Worm (Caenorhabditis elegans) whole organism, L1 larva: ENCODE measurements around the gene F54E12.2.

Experiments used
- C16A3.4 ChIP-seq: fragments of 150-350 bp; optimal IDR thresholded peaks from 2 replicates; lab custom pipeline; 2014; ENCODE audit warnings: missing biosample characterization, missing genetic modification characterization
- aha-1 ChIP-seq: fragments of 150-350 bp; optimal IDR thresholded peaks from 2 replicates; lab custom pipeline; 2014; ENCODE audit warnings: missing biosample characterization, missing genetic modification characterization
- alr-1 ChIP-seq: fragments of 200-800 bp; sonication (Bioruptor generic); optimal IDR thresholded peaks from 2 replicates; lab custom pipeline; 2018; ENCODE audit warnings: borderline replicate concordance, mild to moderate bottlenecking, missing genetic modification characterization, missing compliant biosample characterization
- ama-1 ChIP-seq: fragments of 150-350 bp; optimal IDR thresholded peaks from 2 replicates; lab custom pipeline; 2014
- blmp-1 ChIP-seq: fragments of 150-350 bp; optimal IDR thresholded peaks from 2 replicates; lab custom pipeline; 2014; ENCODE audit warnings: missing biosample characterization, missing genetic modification characterization
- ceh-8 ChIP-seq: fragments of 200-800 bp; sonication (Bioruptor generic); optimal IDR thresholded peaks from 2 replicates; lab custom pipeline; 2018; ENCODE audit warnings: mild to moderate bottlenecking, missing genetic modification characterization, moderate library complexity, missing compliant biosample characterization
- ceh-82 ChIP-seq, 3 experiments: fragments of 150-350 bp in 1 of 3; sonication (generic microtip) in 2 of 3; optimal IDR thresholded peaks; 2 replicates each; lab custom pipeline; 2014 to 2017; ENCODE audit warnings: missing biosample characterization in 3 of 3, missing genetic modification characterization in 3 of 3
- ceh-88 ChIP-seq: fragments of 200-800 bp; sonication (Bioruptor generic); IDR thresholded peaks from 2 replicates; pipeline ENCODE4 v1.3.6; 2022; ENCODE audit warnings: missing genetic modification characterization, missing compliant biosample characterization
- ceh-90 ChIP-seq: sonication (generic microtip); optimal IDR thresholded peaks from 2 replicates; lab custom pipeline; 2016; ENCODE audit warnings: missing genetic modification characterization, missing compliant biosample characterization
- efl-1 ChIP-seq, 4 experiments: fragments of 150-350 bp; optimal IDR thresholded peaks in 3 of 4; peaks in 1 of 4; 1 replicate in 1 of 4; 2 replicates in 3 of 4; lab custom pipeline; 2014; ENCODE audit warnings: missing biosample characterization in 2 of 4, missing genetic modification characterization in 2 of 4, missing genetic modification reagents in 2 of 4
- egl-13 ChIP-seq: sonication (generic microtip); optimal IDR thresholded peaks from 2 replicates; lab custom pipeline; 2016; ENCODE audit warnings: missing genotype, missing genetic modification reagents, missing genetic modification characterization, missing compliant biosample characterization
- egl-27 ChIP-seq, 2 experiments: fragments of 150-350 bp in 1 of 2; sonication (generic microtip); optimal IDR thresholded peaks; 3 replicates each; lab custom pipeline; 2017 to 2018; ENCODE audit warnings: missing biosample characterization in 2 of 2, missing genetic modification characterization in 2 of 2, missing genetic modification reagents in 2 of 2
- elt-2 ChIP-seq: sonication (generic microtip); optimal IDR thresholded peaks from 2 replicates; lab custom pipeline; 2016; ENCODE audit warnings: missing genetic modification characterization, mild to moderate bottlenecking, inconsistent platforms, missing compliant biosample characterization, missing genetic modification reagents
- ets-5 ChIP-seq: fragments of 200-800 bp; sonication (Bioruptor generic); IDR thresholded peaks from 2 replicates; pipeline ENCODE4 v1.3.6; 2022; ENCODE audit warnings: missing genetic modification characterization, missing compliant biosample characterization
- fkh-4 ChIP-seq: sonication (generic microtip); optimal IDR thresholded peaks from 2 replicates; lab custom pipeline; 2016; ENCODE audit warnings: missing compliant biosample characterization, missing genetic modification characterization, borderline replicate concordance
- fkh-8 ChIP-seq: sonication (generic microtip); optimal IDR thresholded peaks from 2 replicates; lab custom pipeline; 2016; ENCODE audit warnings: mild to moderate bottlenecking, missing genetic modification characterization, missing compliant biosample characterization
- fos-1 ChIP-seq: fragments of 150-350 bp; optimal IDR thresholded peaks from 2 replicates; lab custom pipeline; 2014; ENCODE audit warnings: missing biosample characterization, missing genetic modification characterization
- grh-1 ChIP-seq: fragments of 200-800 bp; sonication (Bioruptor generic); IDR thresholded peaks from 2 replicates; pipeline ENCODE4 v1.3.6; 2022; ENCODE audit warnings: missing genetic modification reagents, missing genetic modification characterization, missing compliant biosample characterization
- hpl-2 ChIP-seq: fragments of 150-350 bp; optimal IDR thresholded peaks from 2 replicates; lab custom pipeline; 2014; ENCODE audit warnings: missing biosample characterization, missing genetic modification reagents, missing genetic modification characterization
- isw-1 ChIP-seq: fragments of 200-800 bp; sonication (Bioruptor generic); IDR thresholded peaks from 2 replicates; pipeline ENCODE4 v1.3.6; 2022; ENCODE audit warnings: missing genetic modification characterization, missing compliant biosample characterization
- lin-15B ChIP-seq: fragments of 150-350 bp; sonication (generic microtip); optimal IDR thresholded peaks from 3 replicates; lab custom pipeline; 2014; ENCODE audit warnings: missing biosample characterization, missing genetic modification characterization
- lir-3 ChIP-seq: sonication (generic microtip); optimal IDR thresholded peaks from 2 replicates; lab custom pipeline; 2016; ENCODE audit warnings: mild to moderate bottlenecking, missing genetic modification characterization, moderate library complexity, missing compliant biosample characterization; ENCODE audit not compliant: poor library complexity
- lsy-2 ChIP-seq, 2 experiments: fragments of 150-350 bp; optimal IDR thresholded peaks; 2 replicates each; lab custom pipeline; 2014; ENCODE audit warnings: missing biosample characterization in 2 of 2, missing genetic modification characterization in 2 of 2
- mdl-1 ChIP-seq, 2 experiments: fragments of 150-350 bp; optimal IDR thresholded peaks; 2 replicates each; lab custom pipeline; 2014 to 2017; ENCODE audit warnings: missing biosample characterization in 2 of 2, missing genetic modification characterization in 2 of 2, inconsistent platforms in 1 of 2
- mep-1 ChIP-seq: fragments of 150-350 bp; optimal IDR thresholded peaks from 2 replicates; lab custom pipeline; 2014; ENCODE audit warnings: missing biosample characterization, missing genetic modification characterization
- nhr-11 ChIP-seq: fragments of 150-350 bp; optimal IDR thresholded peaks from 2 replicates; lab custom pipeline; 2014; ENCODE audit warnings: missing biosample characterization, missing genetic modification characterization
- nhr-12 ChIP-seq: sonication (generic microtip); optimal IDR thresholded peaks from 2 replicates; lab custom pipeline; 2017; ENCODE audit warnings: missing biosample characterization, missing genetic modification characterization
- nhr-19 ChIP-seq: fragments of 200-800 bp; sonication (Bioruptor generic); conservative IDR thresholded peaks from 2 replicates; pipeline ENCODE4 v1.3.6; 2022; ENCODE audit warnings: missing genetic modification characterization, missing compliant biosample characterization
- nhr-20 ChIP-seq: sonication (generic microtip); optimal IDR thresholded peaks from 2 replicates; lab custom pipeline; 2016; ENCODE audit warnings: mild to moderate bottlenecking, missing genetic modification characterization, missing compliant biosample characterization
- nhr-237 ChIP-seq: fragments of 150-350 bp; optimal IDR thresholded peaks from 2 replicates; lab custom pipeline; 2014; ENCODE audit warnings: missing biosample characterization, missing genetic modification characterization
- nhr-28 ChIP-seq: fragments of 150-350 bp; optimal IDR thresholded peaks from 2 replicates; lab custom pipeline; 2014; ENCODE audit warnings: missing biosample characterization, missing genetic modification characterization
- nhr-47 ChIP-seq: sonication (generic microtip); optimal IDR thresholded peaks from 2 replicates; lab custom pipeline; 2016; ENCODE audit warnings: mild to moderate bottlenecking, missing genetic modification characterization, moderate library complexity, missing compliant biosample characterization
- nhr-76 ChIP-seq: sonication (generic microtip); optimal IDR thresholded peaks from 2 replicates; lab custom pipeline; 2017; ENCODE audit warnings: missing biosample characterization, missing genetic modification characterization
- nhr-77 ChIP-seq: fragments of 150-350 bp; optimal IDR thresholded peaks from 2 replicates; lab custom pipeline; 2014; ENCODE audit warnings: missing biosample characterization, missing genetic modification characterization
- nhr-84 ChIP-seq: sonication (generic microtip); optimal IDR thresholded peaks from 2 replicates; lab custom pipeline; 2017; ENCODE audit warnings: missing biosample characterization, missing genetic modification characterization
- nhr-85 ChIP-seq: sonication (generic microtip); peaks from one replicate; lab custom pipeline; 2016; ENCODE audit warnings: missing genetic modification characterization, inconsistent platforms, missing compliant biosample characterization
- nhr-90 ChIP-seq: sonication (generic microtip); optimal IDR thresholded peaks from 2 replicates; lab custom pipeline; 2016; ENCODE audit warnings: mild to moderate bottlenecking, missing genetic modification characterization, missing compliant biosample characterization; ENCODE audit not compliant: poor library complexity
- pag-3 ChIP-seq: sonication (generic microtip); optimal IDR thresholded peaks from 2 replicates; lab custom pipeline; 2017; ENCODE audit warnings: missing genetic modification characterization, mild to moderate bottlenecking, missing compliant biosample characterization, antibody characterized with exemption, borderline replicate concordance; ENCODE audit not compliant: insufficient read depth
- pax-3 ChIP-seq: fragments of 200-800 bp; sonication (Bioruptor generic); optimal IDR thresholded peaks from 2 replicates; lab custom pipeline; 2018; ENCODE audit warnings: mild to moderate bottlenecking, missing genetic modification characterization, moderate library complexity, missing compliant biosample characterization
- snpc-4 ChIP-seq: fragments of 150-350 bp; optimal IDR thresholded peaks from 2 replicates; lab custom pipeline; 2014; ENCODE audit warnings: missing biosample characterization, missing genetic modification characterization
- sptf-1 ChIP-seq: fragments of 150-350 bp; optimal IDR thresholded peaks from 2 replicates; lab custom pipeline; 2014; ENCODE audit warnings: missing biosample characterization, missing genetic modification characterization
- sup-37 ChIP-seq: fragments of 200-800 bp; sonication (Bioruptor generic); optimal IDR thresholded peaks from 2 replicates; lab custom pipeline; 2018; ENCODE audit warnings: mild to moderate bottlenecking, missing genetic modification characterization, missing compliant biosample characterization
- tbx-2 ChIP-seq: sonication (generic microtip); optimal IDR thresholded peaks from 2 replicates; lab custom pipeline; 2016; ENCODE audit warnings: missing genetic modification characterization, missing compliant biosample characterization
- tlp-1 ChIP-seq: fragments of 150-350 bp; optimal IDR thresholded peaks from 2 replicates; lab custom pipeline; 2014; ENCODE audit warnings: missing biosample characterization, missing genetic modification characterization
- unc-130 ChIP-seq: fragments of 150-350 bp; optimal IDR thresholded peaks from 2 replicates; lab custom pipeline; 2017; ENCODE audit warnings: missing biosample characterization, missing genetic modification characterization, inconsistent platforms
- unc-62 ChIP-seq: fragments of 150-350 bp; optimal IDR thresholded peaks from 2 replicates; lab custom pipeline; 2014; ENCODE audit warnings: missing biosample characterization, missing genetic modification reagents, missing genetic modification characterization
- unc-86 ChIP-seq: sonication (generic microtip); optimal IDR thresholded peaks from 2 replicates; lab custom pipeline; 2016; ENCODE audit warnings: missing genetic modification characterization, missing compliant biosample characterization
- unc-98 ChIP-seq: fragments of 200-800 bp; sonication (Bioruptor generic); IDR thresholded peaks from 2 replicates; pipeline ENCODE4 v1.3.6; 2022; ENCODE audit warnings: missing genetic modification characterization, missing compliant biosample characterization
- xbp-1 ChIP-seq: sonication (generic microtip); optimal IDR thresholded peaks from 2 replicates; lab custom pipeline; 2016; ENCODE audit warnings: missing genetic modification characterization, missing compliant biosample characterization
- zag-1 ChIP-seq: fragments of 150-350 bp; optimal IDR thresholded peaks from 2 replicates; lab custom pipeline; 2014; ENCODE audit warnings: missing biosample characterization, missing genetic modification characterization
- zip-4 ChIP-seq: fragments of 200-800 bp; sonication (Bioruptor generic); optimal IDR thresholded peaks from 2 replicates; lab custom pipeline; 2018; ENCODE audit warnings: mild to moderate bottlenecking, missing genetic modification characterization, moderate library complexity, missing compliant biosample characterization
- ztf-4 ChIP-seq: fragments of 150-350 bp; optimal IDR thresholded peaks from 2 replicates; lab custom pipeline; 2014; ENCODE audit warnings: missing biosample characterization, missing genetic modification characterization

Gene F54E12.2

ce11 chrIV:11363806-11364562, 27.0 kb upstream of the F54E12.2 start (continued):
- TF ChIP-seq nhr-85 (tag; lab: Kevin White, UChicago) (peak; percentile 79), unc-130 (tag; lab: Kevin White, UChicago) (no peak), snpc-4 (tag; lab: Kevin White, UChicago) (no peak), pag-3 (tag; lab: Kevin White, UChicago) (no peak), C16A3.4 (tag; lab: Kevin White, UChicago) (no peak), alr-1 (tag; lab: Kevin White, UChicago) (no peak), nhr-90 (tag; lab: Kevin White, UChicago) (peak; percentile 2), blmp-1 (tag; lab: Kevin White, UChicago) (peak; percentile 23), nhr-84 (no peak), zip-4 (GFP tag; lab: Kevin White, UChicago) (no peak), nhr-19 (GFP tag; lab: Robert Waterston, UW) (no peak), efl-1 (optimal IDR thresholded peaks at IDR 0.05; lab: Kevin White, UChicago) (peak; percentile 16 to 29), efl-1 (GFP tag; optimal IDR thresholded peaks at IDR 0.05 in 1 of 2; lab: Kevin White, UChicago) (peak in 1 of 2 experiments; percentile 91), fkh-8 (tag; lab: Kevin White, UChicago) (no peak), grh-1 (GFP tag; lab: Robert Waterston, UW) (no peak), nhr-28 (tag; lab: Kevin White, UChicago) (no peak), nhr-11 (no peak), nhr-76 (tag; lab: Kevin White, UChicago) (no peak), nhr-20 (tag; lab: Kevin White, UChicago) (peak; percentile 22), ets-5 (GFP tag; lab: Robert Waterston, UW) (no peak), nhr-237 (tag; lab: Kevin White, UChicago) (no peak), ceh-8 (GFP tag; lab: Kevin White, UChicago) (no peak), egl-27 (tag; optimal IDR thresholded peaks at IDR 0.05; lab: Kevin White, UChicago) (no peak), fkh-4 (tag; lab: Kevin White, UChicago) (no peak), mep-1 (tag; lab: Kevin White, UChicago) (peak; percentile 34), ceh-82 (tag; optimal IDR thresholded peaks at IDR 0.05; lab: Kevin White, UChicago) (no peak), fos-1 (tag; lab: Kevin White, UChicago) (no peak), tlp-1 (no peak), mdl-1 (tag; optimal IDR thresholded peaks at IDR 0.05; lab: Kevin White, UChicago) (no peak), aha-1 (tag; lab: Kevin White, UChicago) (no peak), hpl-2 (GFP tag; lab: Kevin White, UChicago) (peak; percentile 43), egl-13 (tag; lab: Kevin White, UChicago) (no peak), ceh-88 (GFP tag; lab: Robert Waterston, UW) (no peak), lsy-2 (tag; optimal IDR thresholded peaks at IDR 0.05; lab: Kevin White, UChicago) (no peak), xbp-1 (no peak), ztf-4 (tag; lab: Kevin White, UChicago) (no peak), elt-2 (tag; lab: Kevin White, UChicago) (no peak), unc-62 (GFP tag; lab: Kevin White, UChicago) (no peak), nhr-12 (tag; lab: Kevin White, UChicago) (no peak), unc-98 (GFP tag; lab: Robert Waterston, UW) (no peak), tbx-2 (no peak), lin-15B (tag; lab: Kevin White, UChicago) (no peak), zag-1 (tag; lab: Kevin White, UChicago) (no peak), sup-37 (GFP tag; lab: Kevin White, UChicago) (no peak), ceh-90 (no peak), nhr-47 (tag; lab: Kevin White, UChicago) (no peak), nhr-77 (no peak), unc-86 (no peak), pax-3 (tag; lab: Kevin White, UChicago) (no peak), ama-1 (lab: Kevin White, UChicago) (no peak), lir-3 (tag; lab: Kevin White, UChicago) (no peak), sptf-1 (no peak), isw-1 (GFP tag; lab: Robert Waterston, UW) (no peak)
- TF ChIP-seq, all 84 proteins: peak for 11
